Fruit fly (Drosophila melanogaster): ENCODE data around the gene CG9312.
A peak's percentile ranks its signal among the peaks of the same experiment; 100 is the strongest.

Gene CG9312

DNA sequence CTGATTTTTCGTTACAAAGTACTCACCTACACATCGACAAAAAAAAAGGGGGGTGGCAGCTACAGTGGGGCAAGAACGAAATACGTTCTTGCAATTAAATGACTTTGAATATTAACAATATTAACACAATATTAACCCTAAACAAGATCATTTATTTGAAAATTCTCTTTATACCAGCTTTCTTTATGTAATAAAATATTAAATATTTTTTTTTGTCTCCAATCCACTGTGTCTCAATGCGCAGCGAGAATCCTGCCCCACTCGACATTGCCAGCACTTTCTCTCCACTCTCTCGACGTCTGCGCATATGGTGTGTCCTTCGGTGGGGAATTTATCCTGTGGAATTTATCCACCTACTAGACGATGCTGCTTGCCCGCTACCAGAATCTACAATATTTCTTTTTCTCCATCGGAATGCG, 34.9 kb downstream of the CG9312 start (continued):
- TF ChIP-seq CG6254 (GFP tag; optimal IDR thresholded peaks at IDR 0.05), result peak; percentile 88
- TF ChIP-seq bsh (GFP tag; optimal IDR thresholded peaks at IDR 0.05), result peak in 1 of 2 experiments; percentile 89
- TF ChIP-seq tx (GFP tag; optimal IDR thresholded peaks at IDR 0.05), result peak; percentile 41
- no peak for TF ChIP-seq btn (GFP tag; optimal IDR thresholded peaks at IDR 0.05)
- peak; percentile 98 for TF ChIP-seq Fer1 (GFP tag; optimal IDR thresholded peaks at IDR 0.05)
- TF ChIP-seq Bdp1 (GFP tag; optimal IDR thresholded peaks at IDR 0.05), result peak; percentile 34
- peak; percentile 88 for TF ChIP-seq CrebB (tag; optimal IDR thresholded peaks at IDR 0.05)
- peak; percentile 94 for TF ChIP-seq CG32772 (GFP tag; IDR thresholded peaks at IDR 0.05)
- peak; percentile 90 for TF ChIP-seq NfI (GFP tag; optimal IDR thresholded peaks at IDR 0.05)
- peak; percentile 86 for TF ChIP-seq gsb (GFP tag; IDR thresholded peaks at IDR 0.05)
- peak; percentile 88 for TF ChIP-seq al (GFP tag; IDR thresholded peaks at IDR 0.05)
- TF ChIP-seq CG33213 (GFP tag; optimal IDR thresholded peaks at IDR 0.05), result peak; percentile 35
- peak; percentile 84 for TF ChIP-seq CG3726 (GFP tag; IDR thresholded peaks at IDR 0.05)
- peak; percentile 68 for TF ChIP-seq bab2 (GFP tag; optimal IDR thresholded peaks at IDR 0.05)
- TF ChIP-seq mld (GFP tag; IDR thresholded peaks at IDR 0.05; ENCODE audit: partially characterized antibody), result no peak
- peak; percentile 93 for TF ChIP-seq esg (GFP tag; conservative IDR thresholded peaks at IDR 0.05)
- peak; percentile 87 for TF ChIP-seq phol (tag; optimal IDR thresholded peaks at IDR 0.05)
- peak; percentile 83 for TF ChIP-seq CG31441 (GFP tag; IDR thresholded peaks at IDR 0.05)
- peak; percentile 55 for TF ChIP-seq kni (GFP tag; optimal IDR thresholded peaks at IDR 0.05)
- TF ChIP-seq ewg (GFP tag; optimal IDR thresholded peaks at IDR 0.05), result peak; percentile 95
- peak; percentile 81 for TF ChIP-seq tup (GFP tag; optimal IDR thresholded peaks at IDR 0.05)
- peak; percentile 33 for TF ChIP-seq sima (GFP tag; optimal IDR thresholded peaks at IDR 0.05)
- TF ChIP-seq ken (GFP tag; IDR thresholded peaks at IDR 0.05), result peak; percentile 92
- peak; percentile 91 for TF ChIP-seq CG10209 (GFP tag; optimal IDR thresholded peaks at IDR 0.05)
- peak; percentile 87 for TF ChIP-seq sim (GFP tag; IDR thresholded peaks at IDR 0.05)
- peak; percentile 87 for TF ChIP-seq CG15514 (GFP tag; optimal IDR thresholded peaks at IDR 0.05)
- TF ChIP-seq CG12236 (GFP tag; optimal IDR thresholded peaks at IDR 0.05), result no peak
- TF ChIP-seq YL-1 (GFP tag; optimal IDR thresholded peaks at IDR 0.05), result peak; percentile 64
- peak; percentile 85 for TF ChIP-seq gsb-n (tag; optimal IDR thresholded peaks at IDR 0.05)
- no peak for TF ChIP-seq CG8089 (GFP tag; optimal IDR thresholded peaks at IDR 0.05)
- peak; percentile 86 for TF ChIP-seq dmrt11E (tag; optimal IDR thresholded peaks at IDR 0.05)
- TF ChIP-seq vnd (GFP tag; IDR thresholded peaks at IDR 0.05; ENCODE audit: partially characterized antibody), result no peak
- peak; percentile 94 for TF ChIP-seq Ptx1 (GFP tag; IDR thresholded peaks at IDR 0.05)
- peak; percentile 89 for TF ChIP-seq CG12299 (tag; optimal IDR thresholded peaks at IDR 0.05)
- no peak for TF ChIP-seq Neu2 (GFP tag; optimal IDR thresholded peaks at IDR 0.05; ENCODE audit: borderline replicate concordance)
- TF ChIP-seq yki (optimal IDR thresholded peaks at IDR 0.05), result no peak
- TF ChIP-seq CG4282 (GFP tag; optimal IDR thresholded peaks at IDR 0.05), result no peak
- TF ChIP-seq CG12155 (GFP tag; optimal IDR thresholded peaks at IDR 0.05), result peak; percentile 83
- TF ChIP-seq CG1603 (tag; optimal IDR thresholded peaks at IDR 0.05), result peak; percentile 11
- peak; percentile 93 for TF ChIP-seq CG15269 (tag; optimal IDR thresholded peaks at IDR 0.05)
- TF ChIP-seq Drgx (GFP tag; IDR thresholded peaks at IDR 0.05), result peak; percentile 87
- TF ChIP-seq CG18764 (GFP tag; optimal IDR thresholded peaks at IDR 0.05), result peak; percentile 73
- TF ChIP-seq CG34422 (GFP tag; IDR thresholded peaks at IDR 0.05), result peak; percentile 95
- TF ChIP-seq CG42726 (GFP tag; IDR thresholded peaks at IDR 0.05; ENCODE audit: partially characterized antibody), result no peak
- TF ChIP-seq CG17361 (GFP tag; IDR thresholded peaks at IDR 0.05), result peak; percentile 84
- TF ChIP-seq Hr78 (GFP tag; optimal IDR thresholded peaks at IDR 0.05), result peak in 1 of 2 experiments; percentile 35
- TF ChIP-seq croc (GFP tag; conservative IDR thresholded peaks at IDR 0.05), result peak; percentile 80
- TF ChIP-seq MBD-R2 (GFP tag; IDR thresholded peaks at IDR 0.05), result peak; percentile 91
- peak; percentile 87 for TF ChIP-seq wor (GFP tag; IDR thresholded peaks at IDR 0.05)
- TF ChIP-seq CG1529 (GFP tag; optimal IDR thresholded peaks at IDR 0.05), result peak; percentile 83
- peak; percentile 95 for TF ChIP-seq CG10543 (GFP tag; optimal IDR thresholded peaks at IDR 0.05)

Measured in whole organism, embryonic.